Fruit fly (Drosophila melanogaster): ENCODE measurements around the gene CG3581.

The CG3581 gene

DNA sequence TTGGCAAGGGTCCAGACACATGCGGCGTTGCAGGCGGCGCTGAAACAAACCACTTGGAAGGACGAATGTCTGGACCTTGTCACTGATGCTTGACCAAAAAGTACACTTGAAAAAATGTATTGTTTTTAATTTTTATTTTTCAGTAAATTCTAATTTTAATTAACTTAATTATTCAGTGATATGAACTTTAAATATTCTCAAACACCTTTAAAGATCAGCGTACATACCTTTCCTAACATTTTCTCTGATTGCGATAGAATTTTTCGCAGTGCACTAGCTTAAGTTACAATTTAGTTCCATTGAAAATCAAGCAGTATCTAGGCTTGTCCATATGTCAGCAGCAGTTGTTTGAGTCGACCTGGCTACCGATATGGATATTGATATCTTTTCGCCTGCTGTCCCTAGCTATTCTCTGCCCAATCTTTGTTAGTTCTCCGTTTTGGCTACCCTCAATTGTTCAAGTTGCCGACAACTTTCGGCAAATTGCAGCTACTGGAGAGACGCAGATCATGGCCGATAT is 35.3 kb downstream of the CG3581 start (continued):
- TF ChIP-seq shn (GFP tag; optimal IDR thresholded peaks at IDR 0.05) (no peak), stwl (tag; optimal IDR thresholded peaks at IDR 0.05) (peak; percentile 19), CG5180 (GFP tag; optimal IDR thresholded peaks at IDR 0.05) (no peak), Mes4 (GFP tag; optimal IDR thresholded peaks at IDR 0.05) (no peak), CG6689 (GFP tag; IDR thresholded peaks at IDR 0.05) (peak; percentile 44; the same call in 1 of the 2 replicates), D (optimal IDR thresholded peaks at IDR 0.05) (no peak), D (GFP tag; optimal IDR thresholded peaks at IDR 0.05) (peak; percentile 6), CG17829 (tag; optimal IDR thresholded peaks at IDR 0.05) (peak; percentile 66), Sry-β (GFP tag; optimal IDR thresholded peaks at IDR 0.05) (no peak), CG5953 (GFP tag; IDR thresholded peaks at IDR 0.05) (no peak), tin (GFP tag; optimal IDR thresholded peaks at IDR 0.05) (peak; percentile 32), Dll (GFP tag; IDR thresholded peaks at IDR 0.05; ENCODE audit: partially characterized antibody) (no peak), CkIIα-i1 (GFP tag; IDR thresholded peaks at IDR 0.05) (no peak), CG6175 (GFP tag; IDR thresholded peaks at IDR 0.05) (no peak), ab (GFP tag; optimal IDR thresholded peaks at IDR 0.05) (no peak), CG10462 (GFP tag; optimal IDR thresholded peaks at IDR 0.05) (no peak), CoRest (tag; optimal IDR thresholded peaks at IDR 0.05) (no peak), rib (GFP tag; IDR thresholded peaks at IDR 0.05) (no peak), CG15011 (GFP tag; optimal IDR thresholded peaks at IDR 0.05) (peak; percentile 5), D19A (tag; optimal IDR thresholded peaks at IDR 0.05) (no peak), bsh (GFP tag; optimal IDR thresholded peaks at IDR 0.05) (no peak), Sox102F (GFP tag; optimal IDR thresholded peaks at IDR 0.05) (no peak), caup (GFP tag; optimal IDR thresholded peaks at IDR 0.05; ENCODE audit: severe bottlenecking) (no peak), toy (GFP tag; IDR thresholded peaks at IDR 0.05) (no peak), sna (GFP tag; IDR thresholded peaks at IDR 0.05; ENCODE audit: partially characterized antibody) (no peak), mirr (GFP tag; optimal IDR thresholded peaks at IDR 0.05) (no peak), Abd-B (GFP tag; optimal IDR thresholded peaks at IDR 0.05) (no peak), CG1529 (GFP tag; optimal IDR thresholded peaks at IDR 0.05) (no peak), CG3407 (GFP tag; optimal IDR thresholded peaks at IDR 0.05) (no peak), CG7928 (GFP tag; optimal IDR thresholded peaks at IDR 0.05) (no peak), CG1792 (GFP tag; optimal IDR thresholded peaks at IDR 0.05) (no peak), H15 (GFP tag; IDR thresholded peaks at IDR 0.05) (no peak), CG10979 (tag; optimal IDR thresholded peaks at IDR 0.05) (peak; percentile 69), CG13287 (GFP tag; IDR thresholded peaks at IDR 0.05; ENCODE audit: partially characterized antibody) (no peak), unpg (GFP tag; optimal IDR thresholded peaks at IDR 0.05) (no peak), Atf-2 (GFP tag; optimal IDR thresholded peaks at IDR 0.05) (no peak), Chrac-16 (GFP tag; optimal IDR thresholded peaks at IDR 0.05) (peak; percentile 46), MBD-R2 (GFP tag; IDR thresholded peaks at IDR 0.05) (no peak), hth (optimal IDR thresholded peaks at IDR 0.05) (no peak), dmrt11E (tag; optimal IDR thresholded peaks at IDR 0.05) (peak; percentile 78), Aef1 (GFP tag; IDR thresholded peaks at IDR 0.05) (no peak), CG12299 (tag; optimal IDR thresholded peaks at IDR 0.05) (no peak), Mrtf (GFP tag; IDR thresholded peaks at IDR 0.05) (no peak), CG12155 (GFP tag; optimal IDR thresholded peaks at IDR 0.05) (peak; percentile 35), CG2678 (tag; optimal IDR thresholded peaks at IDR 0.05) (no peak), CG6254 (GFP tag; optimal IDR thresholded peaks at IDR 0.05) (no peak), dpn (GFP tag; optimal IDR thresholded peaks at IDR 0.05) (no peak), schlank (tag; optimal IDR thresholded peaks at IDR 0.05) (no peak), Tbp (GFP tag; optimal IDR thresholded peaks at IDR 0.05) (no peak), HLH4C (GFP tag; IDR thresholded peaks at IDR 0.05; ENCODE audit: partially characterized antibody) (no peak), Ets65A (GFP tag) (peak; percentile 90)
